Worm (Caenorhabditis elegans): Measurements from ENCODE around the gene C17C3.24.

The C17C3.24 gene

DNA sequence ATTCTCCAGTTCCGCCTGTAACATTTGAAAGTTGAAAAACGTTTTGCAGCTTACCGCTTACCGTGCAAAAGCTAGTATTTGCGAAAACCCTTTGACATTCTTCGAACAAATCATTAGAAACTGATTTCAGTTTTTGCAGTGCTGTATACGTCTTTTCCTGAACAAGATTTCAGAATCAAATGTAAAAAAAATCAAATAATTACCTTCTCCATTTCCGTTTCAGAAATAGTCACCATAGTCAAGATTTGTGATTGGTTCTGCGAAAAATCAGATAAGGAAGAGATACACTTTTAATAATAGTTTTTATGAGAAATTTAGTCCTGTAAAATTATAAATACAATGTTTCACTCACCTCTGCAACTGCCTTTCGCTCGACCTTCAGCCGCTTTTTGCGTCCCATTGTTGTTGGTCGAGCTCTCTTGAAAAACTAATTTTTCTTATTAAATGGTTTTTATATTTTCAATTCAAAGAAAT, 9.7 kb downstream of the C17C3.24 start, which contains the start of gene C17C3.9:
C17C3.9 (minus strand) TSS at position 424 of the 474 bp plus-strand sequence.
- TF ChIP-seq nhr-67 (tag; optimal IDR thresholded peaks at IDR 0.05) = no peak
- TF ChIP-seq nfya-1 (tag; optimal IDR thresholded peaks at IDR 0.05; ENCODE audit: insufficient read depth) = no peak

DNA sequence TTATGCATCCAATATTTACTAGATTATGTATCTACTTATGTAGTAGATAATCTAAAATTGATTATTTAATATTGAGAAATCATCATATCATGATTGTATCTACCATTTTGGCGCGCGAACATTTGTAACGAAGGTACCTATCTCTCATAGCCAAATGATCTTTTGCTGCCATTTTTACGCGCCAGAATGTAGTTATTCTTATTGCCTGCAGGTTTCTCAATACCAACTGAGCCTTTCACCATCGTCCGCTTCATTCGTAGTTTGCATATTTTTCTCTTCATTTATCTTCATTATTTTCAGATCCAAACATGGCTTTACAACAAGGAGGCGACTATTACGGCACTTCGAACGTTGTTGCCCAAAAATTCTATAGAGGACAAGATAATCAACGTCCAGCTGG, 13.7 kb downstream of the C17C3.24 start, which contains the start of gene ZK177.1:
ZK177.1 (plus strand) TSS at position 301 of the 400 bp plus-strand sequence.
- TF ChIP-seq unc-39 (tag; optimal IDR thresholded peaks at IDR 0.05) (no peak), nhr-28 (tag; optimal IDR thresholded peaks at IDR 0.05) (no peak), R02D3.7 (tag; optimal IDR thresholded peaks at IDR 0.05) (no peak)

DNA sequence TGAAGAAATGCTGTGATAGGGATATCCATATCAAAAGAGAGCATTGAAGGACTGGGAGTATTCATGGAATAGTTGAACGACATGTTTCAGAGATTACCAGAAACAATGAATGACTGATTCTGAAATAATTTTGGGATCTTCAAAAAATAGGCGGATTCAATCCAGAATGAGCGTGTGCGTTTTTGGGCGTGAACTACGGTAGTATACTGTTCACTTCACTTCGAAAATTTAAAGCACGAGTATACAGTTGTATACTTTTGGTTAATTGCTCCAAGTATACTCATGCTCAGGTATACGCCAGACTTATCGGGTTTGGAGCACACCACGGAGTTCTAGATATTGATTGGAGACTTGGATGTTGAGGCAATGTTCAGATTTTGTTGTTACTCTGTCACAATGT, 16.3 kb downstream of the C17C3.24 start, which contains the start of gene tbx-35:
tbx-35 (minus strand) TSS at position 101 of the 400 bp plus-strand sequence.
- TF ChIP-seq aly-2 (tag; optimal IDR thresholded peaks at IDR 0.05) (no peak), lsy-12 (tag; optimal IDR thresholded peaks at IDR 0.05) (no peak), nfya-1 (tag; optimal IDR thresholded peaks at IDR 0.05; ENCODE audit: insufficient read depth) (no peak), nhr-77 (tag; optimal IDR thresholded peaks at IDR 0.05) (no peak), egl-5 (tag; optimal IDR thresholded peaks at IDR 0.05) (no peak), unc-62 (GFP tag; optimal IDR thresholded peaks at IDR 0.05) (no peak), nhr-23 (tag; optimal IDR thresholded peaks at IDR 0.05) (no peak), nhr-43 (tag; optimal IDR thresholded peaks at IDR 0.05; ENCODE audit: poor library complexity, severe bottlenecking) (no peak), nhr-237 (tag; optimal IDR thresholded peaks at IDR 0.05) (no peak), lin-15B (tag; optimal IDR thresholded peaks at IDR 0.05) (no peak), R02D3.7 (tag; optimal IDR thresholded peaks at IDR 0.05) (no peak), skn-1 (tag; optimal IDR thresholded peaks at IDR 0.05) (no peak), elt-2 (tag; optimal IDR thresholded peaks at IDR 0.05) (no peak), unc-39 (tag; optimal IDR thresholded peaks at IDR 0.05) (no peak), elt-1 (tag; optimal IDR thresholded peaks at IDR 0.05) (no peak), ama-1 (optimal IDR thresholded peaks at IDR 0.05) (no peak), fkh-2 (tag; optimal IDR thresholded peaks at IDR 0.05) (no peak), mdl-1 (tag; optimal IDR thresholded peaks at IDR 0.05) (no peak)

DNA sequence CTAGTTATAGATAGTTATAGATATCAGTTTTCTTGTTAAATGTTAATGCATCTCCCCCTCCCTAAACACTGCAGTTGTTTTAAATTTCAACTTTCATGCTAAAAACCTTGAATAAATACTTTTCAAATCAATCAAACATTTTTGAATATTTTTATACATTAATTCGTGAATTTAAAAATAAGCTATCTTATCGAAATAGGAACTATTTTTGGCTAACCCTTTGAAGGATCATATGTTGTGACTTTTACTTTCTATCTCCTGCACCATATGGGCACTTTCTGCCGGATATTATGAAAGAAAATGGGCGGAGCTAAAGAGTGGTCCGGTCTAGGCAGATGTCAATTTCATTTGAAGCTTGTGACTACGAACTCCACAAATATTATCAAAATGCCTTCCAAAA, 18.9 kb downstream of the C17C3.24 start, which contains the start of gene ZK177.11:
ZK177.11 (plus strand) TSS at position 301 of the 400 bp plus-strand sequence.
- TF ChIP-seq ceh-16 (tag; optimal IDR thresholded peaks at IDR 0.05) (no peak), nfya-1 (tag; optimal IDR thresholded peaks at IDR 0.05; ENCODE audit: insufficient read depth) (no peak), ceh-28 (tag; optimal IDR thresholded peaks at IDR 0.05) (no peak), ceh-82 (tag; optimal IDR thresholded peaks at IDR 0.05) (no peak), elt-2 (tag; optimal IDR thresholded peaks at IDR 0.05) (no peak), lin-39 (tag; optimal IDR thresholded peaks at IDR 0.05) (no peak), nhr-11 (tag; optimal IDR thresholded peaks at IDR 0.05) (no peak), lin-15B (tag; optimal IDR thresholded peaks at IDR 0.05) (no peak), lsy-12 (tag; optimal IDR thresholded peaks at IDR 0.05) (no peak), R02D3.7 (tag; optimal IDR thresholded peaks at IDR 0.05) (no peak), egl-27 (tag; optimal IDR thresholded peaks at IDR 0.05) (no peak), unc-39 (tag; optimal IDR thresholded peaks at IDR 0.05) (no peak), skn-1 (tag; optimal IDR thresholded peaks at IDR 0.05) (no peak), zag-1 (tag; optimal IDR thresholded peaks at IDR 0.05) (no peak), nhr-12 (tag; optimal IDR thresholded peaks at IDR 0.05) (no peak)

DNA sequence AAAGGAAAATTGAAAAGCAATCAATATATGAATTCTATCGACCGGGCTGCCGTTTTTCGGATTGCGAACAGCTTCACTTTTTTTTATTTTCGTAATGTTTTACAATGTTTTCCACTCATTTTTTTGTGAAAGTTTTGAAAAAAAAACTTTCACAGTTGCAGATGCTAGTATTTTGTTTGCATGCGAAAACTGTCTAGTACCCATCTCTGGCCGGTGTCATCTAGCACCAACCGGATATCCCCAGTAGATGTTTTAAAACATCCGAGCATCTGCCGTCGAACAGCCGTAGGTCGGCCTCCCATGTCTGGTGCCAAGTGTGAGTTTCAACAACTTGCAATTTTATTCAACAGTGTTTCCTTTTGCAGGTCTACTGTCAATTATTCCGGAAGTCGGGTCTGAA, 20.2 kb downstream of the C17C3.24 start, which contains the start of gene ZK177.12:
ZK177.12 (plus strand) TSS at position 301 of the 400 bp plus-strand sequence.
- TF ChIP-seq lin-39 (tag; optimal IDR thresholded peaks at IDR 0.05) (no peak), ztf-4 (tag; optimal IDR thresholded peaks at IDR 0.05) (no peak), fkh-10 (GFP tag; optimal IDR thresholded peaks at IDR 0.05) (no peak), egl-5 (tag; optimal IDR thresholded peaks at IDR 0.05) (no peak), skn-1 (tag; optimal IDR thresholded peaks at IDR 0.05) (no peak), nhr-237 (tag; optimal IDR thresholded peaks at IDR 0.05) (no peak), mml-1 (tag; optimal IDR thresholded peaks at IDR 0.05) (no peak), nhr-28 (tag; optimal IDR thresholded peaks at IDR 0.05) (no peak), nfya-1 (tag; optimal IDR thresholded peaks at IDR 0.05; ENCODE audit: insufficient read depth) (no peak), nhr-77 (tag; optimal IDR thresholded peaks at IDR 0.05) (no peak), nhr-43 (tag; optimal IDR thresholded peaks at IDR 0.05; ENCODE audit: poor library complexity, severe bottlenecking) (no peak)

DNA sequence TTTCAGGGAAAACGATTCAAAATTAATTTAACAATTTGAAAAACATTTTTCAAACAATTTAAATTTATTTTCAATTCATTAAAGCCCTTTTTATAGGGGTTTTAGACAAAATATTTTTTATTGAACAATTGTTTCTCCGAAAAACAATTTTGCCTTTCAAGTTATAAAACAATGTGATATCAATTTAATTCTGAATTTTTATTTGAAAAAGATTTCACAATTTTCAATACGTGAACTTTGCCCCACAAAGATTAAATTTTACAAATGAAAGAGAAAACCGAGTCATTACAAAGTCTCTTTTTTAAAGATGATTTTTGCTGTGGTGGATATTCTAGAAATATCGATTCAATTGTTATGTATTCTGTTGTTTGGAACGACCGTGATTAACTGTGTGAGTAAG, 22.7 kb downstream of the C17C3.24 start, which contains the start of gene ZK177.2:
ZK177.2 (plus strand) TSS at position 301 of the 400 bp plus-strand sequence.
- TF ChIP-seq nhr-12 (tag; optimal IDR thresholded peaks at IDR 0.05) (no peak), elt-3 (tag; optimal IDR thresholded peaks at IDR 0.05) (no peak), ztf-11 (tag; optimal IDR thresholded peaks at IDR 0.05) (no peak), nhr-237 (tag; optimal IDR thresholded peaks at IDR 0.05) (no peak), nhr-23 (tag; optimal IDR thresholded peaks at IDR 0.05) (no peak), ZK546.5 (tag; optimal IDR thresholded peaks at IDR 0.05) (no peak), jun-1 (tag; optimal IDR thresholded peaks at IDR 0.05) (no peak), tbx-2 (tag; optimal IDR thresholded peaks at IDR 0.05) (no peak), R02D3.7 (tag; optimal IDR thresholded peaks at IDR 0.05) (no peak), lin-15B (tag; optimal IDR thresholded peaks at IDR 0.05) (no peak), fos-1 (tag; optimal IDR thresholded peaks at IDR 0.05) (no peak), ceh-28 (tag; optimal IDR thresholded peaks at IDR 0.05) (no peak), ceh-82 (tag; optimal IDR thresholded peaks at IDR 0.05) (no peak), nhr-76 (tag; optimal IDR thresholded peaks at IDR 0.05) (no peak), nfya-1 (tag; optimal IDR thresholded peaks at IDR 0.05; ENCODE audit: insufficient read depth) (no peak), snpc-4 (tag; optimal IDR thresholded peaks at IDR 0.05) (no peak), egl-27 (tag; optimal IDR thresholded peaks at IDR 0.05) (no peak), pha-4 (tag; optimal IDR thresholded peaks at IDR 0.05) (no peak), ceh-9 (tag; optimal IDR thresholded peaks at IDR 0.05) (no peak)
